Fruit fly (Drosophila melanogaster) whole organism, wandering third instar larva: ENCODE measurements around the gene CG43954.
A peak's percentile ranks its signal among the peaks of the same experiment; 100 is the strongest.

Experiments
- Abd-B ChIP-seq: fragments of >200 bp; optimal IDR thresholded peaks from 2 replicates; lab custom pipeline; 2017; ENCODE audit warnings: missing biosample characterization, missing genetic modification characterization
- CG32264 ChIP-seq: fragments of 200-800 bp; sonication (Bioruptor generic); optimal IDR thresholded peaks from 2 replicates; lab custom pipeline; 2016; ENCODE audit warnings: missing biosample characterization, missing genetic modification characterization
- CG9705 ChIP-seq: fragments of 200-800 bp; sonication (Bioruptor generic); optimal IDR thresholded peaks from 2 replicates; lab custom pipeline; 2018; ENCODE audit warnings: missing biosample characterization, mild to moderate bottlenecking, missing genetic modification characterization
- CrebA ChIP-seq: fragments of 200-800 bp; sonication (Bioruptor generic); optimal IDR thresholded peaks from 2 replicates; lab custom pipeline; 2016; ENCODE audit warnings: missing biosample characterization, mild to moderate bottlenecking, missing genetic modification characterization, borderline replicate concordance
- Dfd ChIP-seq: fragments of >200 bp; optimal IDR thresholded peaks from 2 replicates; lab custom pipeline; 2017; ENCODE audit warnings: missing biosample characterization, missing genetic modification characterization
- HLH106 ChIP-seq: fragments of 200-800 bp; optimal IDR thresholded peaks from 3 replicates; lab custom pipeline; 2019; ENCODE audit warnings: missing biosample characterization, mild to moderate bottlenecking, missing genetic modification characterization, moderate library complexity
- Hnf4 ChIP-seq: fragments of 200-800 bp; sonication (Bioruptor generic); optimal IDR thresholded peaks from 2 replicates; lab custom pipeline; 2016; ENCODE audit warnings: missing biosample characterization, mild to moderate bottlenecking, missing genetic modification characterization
- Hr78 ChIP-seq: fragments of >200 bp; optimal IDR thresholded peaks from 2 replicates; lab custom pipeline; 2017; ENCODE audit warnings: missing biosample characterization, missing genetic modification characterization
- Hr83 ChIP-seq: fragments of 200-300 bp; sonication (Bioruptor generic); optimal IDR thresholded peaks from 2 replicates; lab custom pipeline; 2016; ENCODE audit warnings: missing biosample characterization, mild to moderate bottlenecking, missing genetic modification characterization, moderate library complexity; ENCODE audit not compliant: poor library complexity, severe bottlenecking
- Jra ChIP-seq: sonication (Bioruptor generic); optimal IDR thresholded peaks from 2 replicates; lab custom pipeline; 2016; ENCODE audit warnings: missing biosample characterization, missing genetic modification characterization
- Mio ChIP-seq: sonication (Bioruptor generic); optimal IDR thresholded peaks from 2 replicates; lab custom pipeline; 2016; ENCODE audit warnings: missing biosample characterization, missing genetic modification characterization
- Myc ChIP-seq: fragments of >200 bp; optimal IDR thresholded peaks from 2 replicates; lab custom pipeline; 2017
- N ChIP-seq: fragments of >200 bp; optimal IDR thresholded peaks from 2 replicates; lab custom pipeline; 2018; ENCODE audit warnings: missing biosample characterization, missing external identifiers, missing genetic modification characterization
- OdsH ChIP-seq: fragments of 200-800 bp; sonication (Bioruptor generic); optimal IDR thresholded peaks from 2 replicates; lab custom pipeline; 2016; ENCODE audit warnings: missing biosample characterization, mild to moderate bottlenecking, missing genetic modification characterization
- Rel ChIP-seq, 2 experiments: fragments of 200-800 bp; sonication (Bioruptor generic) in 1 of 2; optimal IDR thresholded peaks; 2 replicates in 1 of 2; 3 replicates in 1 of 2; lab custom pipeline; 2016 to 2019; ENCODE audit warnings: mild to moderate bottlenecking in 2 of 2, missing biosample characterization in 2 of 2, missing genetic modification characterization in 2 of 2, moderate library complexity in 1 of 2
- Sp1 ChIP-seq: fragments of 200-800 bp; sonication (Bioruptor generic); optimal IDR thresholded peaks from 3 replicates; lab custom pipeline; 2019; ENCODE audit warnings: missing biosample characterization, mild to moderate bottlenecking, missing genetic modification characterization, moderate library complexity
- Vsx2 ChIP-seq: fragments of 200-300, 225-300 bp; sonication (Bioruptor generic); optimal IDR thresholded peaks from 2 replicates; lab custom pipeline; 2018; ENCODE audit warnings: missing biosample characterization, missing genetic modification characterization; ENCODE audit not compliant: partially characterized antibody
- br ChIP-seq: fragments of 200-800 bp; sonication (Bioruptor generic); optimal IDR thresholded peaks from 2 replicates; lab custom pipeline; 2016; ENCODE audit warnings: missing biosample characterization, missing genetic modification characterization
- brk ChIP-seq: fragments of 200-800 bp; sonication (Bioruptor generic); optimal IDR thresholded peaks from 2 replicates; lab custom pipeline; 2016; ENCODE audit warnings: missing biosample characterization, mild to moderate bottlenecking, missing genetic modification characterization
- dl ChIP-seq, 2 experiments: fragments of 175-275, 200-275 bp in 1 of 2; fragments of 200-275 bp in 1 of 2; sonication (Bioruptor generic); optimal IDR thresholded peaks; lab custom pipeline; 2018; ENCODE audit warnings: mild to moderate bottlenecking in 2 of 2, missing biosample characterization in 2 of 2, missing genetic modification characterization in 2 of 2, moderate library complexity in 2 of 2; ENCODE audit not compliant: partially characterized antibody in 2 of 2, insufficient read depth in 1 of 2
- dmrt93B ChIP-seq: fragments of 200-800 bp; sonication (Bioruptor generic); optimal IDR thresholded peaks from 2 replicates; lab custom pipeline; 2018; ENCODE audit warnings: missing biosample characterization, mild to moderate bottlenecking, missing genetic modification characterization
- ey ChIP-seq: fragments of 200-800 bp; sonication (Bioruptor generic); optimal IDR thresholded peaks from 2 replicates; lab custom pipeline; 2016; ENCODE audit warnings: missing biosample characterization, missing genetic modification characterization
- foxo ChIP-seq, 2 experiments: fragments of 200-800 bp; sonication (Bioruptor generic); optimal IDR thresholded peaks; 2 replicates in 1 of 2; 3 replicates in 1 of 2; lab custom pipeline; 2016 to 2017; ENCODE audit warnings: missing biosample characterization in 2 of 2, missing genetic modification characterization in 2 of 2
- fru ChIP-seq: fragments of 200-800 bp; sonication (Bioruptor generic); optimal IDR thresholded peaks from 3 replicates; lab custom pipeline; 2016; ENCODE audit warnings: missing biosample characterization, mild to moderate bottlenecking, missing genetic modification characterization
- h ChIP-seq: fragments of 200-800 bp; sonication (Bioruptor generic); optimal IDR thresholded peaks from 3 replicates; lab custom pipeline; 2016; ENCODE audit warnings: missing biosample characterization, mild to moderate bottlenecking, missing genetic modification characterization
- jim ChIP-seq: fragments of 175-275, 200-325 bp; sonication (Bioruptor generic); optimal IDR thresholded peaks from 2 replicates; lab custom pipeline; 2016; ENCODE audit warnings: missing biosample characterization, mild to moderate bottlenecking, missing genetic modification characterization
- lola ChIP-seq: fragments of >200 bp; optimal IDR thresholded peaks from 2 replicates; lab custom pipeline; 2017; ENCODE audit warnings: missing biosample characterization, missing genetic modification characterization
- pan ChIP-seq: fragments of >200 bp; optimal IDR thresholded peaks from 2 replicates; lab custom pipeline; 2017
- psq ChIP-seq: fragments of 200-800 bp; sonication (Bioruptor generic); optimal IDR thresholded peaks from 3 replicates; lab custom pipeline; 2017; ENCODE audit warnings: missing biosample characterization, mild to moderate bottlenecking, missing genetic modification characterization, moderate library complexity
- rgr ChIP-seq: fragments of 200-800 bp; sonication (Bioruptor generic); optimal IDR thresholded peaks from 3 replicates; lab custom pipeline; 2016; ENCODE audit warnings: missing biosample characterization, mild to moderate bottlenecking, missing genetic modification characterization
- sv ChIP-seq: fragments of 200-800 bp; sonication (Bioruptor generic); optimal IDR thresholded peaks from 3 replicates; lab custom pipeline; 2016; ENCODE audit warnings: missing biosample characterization, missing genetic modification characterization
- usp ChIP-seq: fragments of >200 bp; optimal IDR thresholded peaks from 2 replicates; lab custom pipeline; 2017; ENCODE audit warnings: missing biosample characterization, missing genetic modification characterization
- woc ChIP-seq: sonication (Bioruptor generic); optimal IDR thresholded peaks from 2 replicates; lab custom pipeline; 2016; ENCODE audit warnings: missing biosample characterization, mild to moderate bottlenecking, missing genetic modification characterization

The CG43954 gene

DNA sequence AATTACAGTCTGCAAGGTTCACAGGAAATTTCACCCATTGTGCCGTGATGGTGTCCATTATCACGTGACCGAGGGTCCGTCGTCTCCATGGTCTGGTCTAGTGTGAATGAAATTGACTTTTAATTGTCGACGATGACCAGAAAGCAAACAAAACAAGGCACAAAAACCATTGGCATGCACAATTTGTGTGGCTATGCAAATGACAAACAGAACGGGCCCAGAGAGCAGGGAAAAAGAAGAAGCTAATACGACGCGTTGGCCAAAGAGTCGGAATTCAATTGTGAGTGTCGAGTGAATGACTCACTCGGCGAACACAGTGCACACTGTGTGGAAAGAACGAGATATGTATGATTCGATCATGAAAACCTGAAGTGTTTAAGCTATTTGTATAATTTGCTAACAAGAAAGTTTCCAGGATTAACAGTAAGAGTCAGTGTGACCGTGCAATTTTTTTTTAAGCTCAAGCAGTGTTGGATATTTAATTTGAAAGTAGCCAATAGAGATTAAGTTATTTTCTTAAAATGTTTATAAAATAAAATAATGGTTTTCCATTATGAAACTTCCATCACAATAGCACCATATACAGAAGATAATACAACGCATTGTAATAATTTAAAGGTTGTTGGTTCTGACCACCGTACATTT is 75.8 kb downstream of the CG43954 start:
- TF ChIP-seq CG9705 (GFP tag; lab: Kevin White, UChicago) (no peak), psq (GFP tag; lab: Kevin White, UChicago) (peak; percentile 14), dmrt93B (GFP tag; lab: Kevin White, UChicago) (no peak), OdsH (GFP tag; lab: Kevin White, UChicago) (no peak), Vsx2 (GFP tag; lab: Kevin White, UChicago) (no peak), woc (GFP tag; lab: Kevin White, UChicago) (no peak), sv (GFP tag; lab: Kevin White, UChicago) (no peak), ey (GFP tag; lab: Kevin White, UChicago) (peak; percentile 14), Sp1 (no peak), Mio (no peak), Rel (GFP tag; optimal IDR thresholded peaks at IDR 0.05; lab: Kevin White, UChicago) (no peak), Rel (tag; optimal IDR thresholded peaks at IDR 0.05; lab: Kevin White, UChicago) (no peak), h (GFP tag; lab: Kevin White, UChicago) (peak; percentile 33), rgr (GFP tag; lab: Kevin White, UChicago) (peak; percentile 13), lola (GFP tag; lab: Kevin White, UChicago) (no peak), foxo (GFP tag; optimal IDR thresholded peaks at IDR 0.05; lab: Kevin White, UChicago) (peak in 1 of 2 experiments; percentile 21), Jra (peak; percentile 20)

DNA sequence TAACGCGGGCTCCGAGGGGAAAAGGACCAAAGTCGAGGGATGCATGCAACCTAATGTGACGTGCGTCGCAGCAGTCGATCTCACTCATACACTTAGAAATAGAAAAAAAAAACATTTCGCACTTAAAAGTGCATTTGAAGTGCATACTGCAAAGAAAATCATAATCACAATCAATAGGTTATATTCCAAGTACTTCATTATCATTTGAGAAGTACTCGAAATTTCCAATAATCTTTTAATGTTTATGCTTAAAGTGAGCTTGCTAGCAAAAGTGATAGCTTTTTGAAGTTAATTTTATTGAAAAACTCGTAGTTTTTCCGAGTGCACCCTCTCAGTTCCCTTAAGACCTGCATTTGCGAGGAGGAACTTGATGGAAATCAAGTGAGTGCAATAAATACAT is 76.9 kb downstream of the CG43954 start:
- TF ChIP-seq CG9705 (GFP tag; lab: Kevin White, UChicago), result no peak
- peak; percentile 14 for TF ChIP-seq ey (GFP tag; lab: Kevin White, UChicago)
- no peak for TF ChIP-seq pan
- no peak for TF ChIP-seq Sp1
- peak; percentile 16 for TF ChIP-seq fru
- TF ChIP-seq foxo (GFP tag; optimal IDR thresholded peaks at IDR 0.05; lab: Kevin White, UChicago), result peak in 1 of 2 experiments; percentile 26
- TF ChIP-seq CrebA (GFP tag; lab: Kevin White, UChicago), result no peak
- TF ChIP-seq CG32264 (GFP tag; lab: Kevin White, UChicago), result no peak

DNA sequence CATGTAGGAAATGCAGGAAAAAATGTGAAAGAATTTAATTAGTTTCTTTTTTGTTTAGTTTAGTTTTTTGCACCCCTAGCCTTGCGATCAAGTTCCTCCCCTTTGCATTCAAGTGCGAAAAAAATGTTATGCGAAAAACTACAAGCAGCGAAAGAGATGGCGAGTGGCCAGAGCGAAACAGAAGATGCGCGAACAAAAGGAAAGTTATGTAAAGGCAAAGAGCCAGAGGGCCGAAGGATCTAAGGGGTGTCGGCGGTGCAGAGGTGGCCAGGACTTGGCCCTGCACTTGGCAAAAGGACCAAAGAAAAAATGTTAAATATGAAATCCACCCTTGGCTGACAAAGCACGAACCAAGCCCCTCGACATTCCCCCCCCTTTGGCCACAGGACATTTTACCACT is 77.4 kb downstream of the CG43954 start:
- TF ChIP-seq Hr83 (GFP tag; lab: Kevin White, UChicago) (no peak), Hnf4 (no peak), br (no peak), usp (GFP tag; lab: Kevin White, UChicago) (no peak), CG9705 (GFP tag; lab: Kevin White, UChicago) (no peak), brk (GFP tag; lab: Kevin White, UChicago) (no peak), h (GFP tag; lab: Kevin White, UChicago) (no peak), CG32264 (GFP tag; lab: Kevin White, UChicago) (no peak), pan (no peak), Sp1 (no peak), woc (GFP tag; lab: Kevin White, UChicago) (no peak), jim (GFP tag; lab: Kevin White, UChicago) (no peak), Mio (no peak), dmrt93B (GFP tag; lab: Kevin White, UChicago) (no peak), HLH106 (tag; lab: Kevin White, UChicago) (no peak), lola (GFP tag; lab: Kevin White, UChicago) (no peak), Dfd (GFP tag; lab: Kevin White, UChicago) (no peak)

DNA sequence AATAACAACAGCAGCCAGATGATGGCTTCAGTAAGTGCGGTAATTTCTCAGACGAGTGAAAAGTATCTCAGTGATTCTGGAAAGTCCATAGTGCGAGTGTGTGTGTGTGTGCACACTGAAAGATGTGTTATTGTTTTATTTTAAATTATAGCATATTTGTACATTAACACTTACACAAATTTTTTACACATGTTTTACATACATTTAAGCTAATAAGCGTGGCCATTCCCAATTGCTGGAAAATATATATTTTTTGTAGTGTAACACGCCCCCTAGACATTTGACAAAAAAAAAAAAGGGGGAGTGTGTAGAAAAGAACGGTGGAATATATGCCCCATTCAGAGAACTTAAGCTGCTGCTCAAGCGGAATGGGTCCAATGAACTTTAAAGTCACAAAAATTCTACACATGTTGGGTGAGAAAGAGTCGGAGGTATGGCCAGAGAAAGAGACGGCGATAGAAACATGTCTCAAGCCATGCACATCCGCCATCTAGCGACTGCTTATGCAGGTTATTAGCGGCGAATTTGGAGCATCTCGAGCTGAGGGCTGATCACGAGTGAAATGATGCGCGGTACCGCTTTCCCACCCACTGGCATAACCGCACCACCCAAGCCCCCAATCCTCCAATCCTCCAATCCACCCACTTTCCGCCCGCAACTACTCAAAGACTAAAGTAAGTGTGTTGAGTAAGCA is 79.5 kb downstream of the CG43954 start:
- TF ChIP-seq Hr78 (GFP tag; lab: Kevin White, UChicago) (no peak), OdsH (GFP tag; lab: Kevin White, UChicago) (no peak), foxo (GFP tag; optimal IDR thresholded peaks at IDR 0.05; lab: Kevin White, UChicago) (no peak), Jra (no peak), fru (no peak), N (no peak), Myc (lab: Kevin White, UChicago) (no peak), Abd-B (GFP tag; lab: Kevin White, UChicago) (no peak), brk (GFP tag; lab: Kevin White, UChicago) (no peak), usp (GFP tag; lab: Kevin White, UChicago) (no peak), Hnf4 (no peak), CrebA (GFP tag; lab: Kevin White, UChicago) (no peak), woc (GFP tag; lab: Kevin White, UChicago) (no peak), psq (GFP tag; lab: Kevin White, UChicago) (no peak), dl (GFP tag; optimal IDR thresholded peaks at IDR 0.05; lab: Kevin White, UChicago; ENCODE audit: insufficient read depth in 1 of 2, partially characterized antibody in 2 of 2) (no peak), Mio (no peak), CG32264 (GFP tag; lab: Kevin White, UChicago) (no peak), lola (GFP tag; lab: Kevin White, UChicago) (no peak)
